Fruit fly (Drosophila melanogaster) whole organism: ENCODE data around the gene CG17490.

ENCODE experiments used
- CG8478 ChIP-seq: fragments of >200 bp; optimal IDR thresholded peaks from 2 replicates; lab custom pipeline; 2018; ENCODE audit warnings: inconsistent platforms
- Dll ChIP-seq: fragments of >200 bp; optimal IDR thresholded peaks from 2 replicates; lab custom pipeline; 2017
- pan ChIP-seq: fragments of >200 bp; optimal IDR thresholded peaks from 2 replicates; lab custom pipeline; 2017
- psq ChIP-seq: fragments of >200 bp; optimal IDR thresholded peaks from 2 replicates; lab custom pipeline; 2017
- usp ChIP-seq: fragments of >200 bp; optimal IDR thresholded peaks from 2 replicates; lab custom pipeline; 2017; ENCODE audit warnings: missing biosample characterization, missing genetic modification characterization, mixed read lengths

dm6 chr2L:22574314-22574713 lies 36.8 kb downstream of the CG17490 start:
- TF ChIP-seq Dll (no peak), psq (lab: Kevin White, UChicago) (no peak), usp (GFP tag; lab: Kevin White, UChicago) (no peak), CG8478 (no peak), pan (lab: Kevin White, UChicago) (no peak)
